Worm (Caenorhabditis elegans): ENCODE data around the gene sphr-1.

DNA sequence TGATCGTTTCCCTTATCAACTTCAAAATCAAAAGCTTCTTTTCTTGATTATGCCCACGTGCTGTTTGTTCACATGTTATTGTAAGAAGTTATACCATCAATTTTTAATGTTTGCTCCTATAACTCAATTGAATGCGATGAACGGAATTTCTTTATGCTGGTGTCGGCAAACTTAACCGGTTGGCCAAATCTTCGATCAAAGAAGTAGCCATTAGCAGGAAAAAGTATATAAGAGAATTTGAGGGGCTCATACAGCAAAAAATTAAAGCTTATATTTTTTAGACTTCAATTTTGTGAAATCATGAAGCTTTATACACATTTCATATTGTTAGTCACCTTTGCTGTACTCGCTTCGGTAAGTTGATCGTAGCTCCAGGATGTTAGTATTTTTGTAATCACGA, 17.6 kb upstream of the sphr-1 start, which contains the start of gene pqn-16:
- no peak for TF ChIP-seq zag-1 (tag; optimal IDR thresholded peaks at IDR 0.05)
- TF ChIP-seq tbx-2 (tag; optimal IDR thresholded peaks at IDR 0.05): no peak
